Worm (Caenorhabditis elegans) whole organism, L4/young adult: ENCODE results near the gene gad-1.

ENCODE experiments used
- W03F9.2 ChIP-seq: fragments of 150-350 bp; optimal IDR thresholded peaks from 2 replicates; lab custom pipeline; 2014; ENCODE audit warnings: missing biosample characterization, missing genetic modification characterization
- dao-5 ChIP-seq: sonication (generic microtip); optimal IDR thresholded peaks from 2 replicates; lab custom pipeline; 2016; ENCODE audit warnings: missing genotype, missing genetic modification characterization, moderate library complexity, missing compliant biosample characterization

ce11 chrV:6414985-6415384 is 18.3 kb downstream of the gad-1 start, which contains the start of gene cht-6:
- no peak for TF ChIP-seq dao-5 (tag; lab: Kevin White, UChicago)
- TF ChIP-seq W03F9.2 (tag; lab: Kevin White, UChicago) = no peak
